Worm (Caenorhabditis elegans) whole organism, mixed stage, embryonic: ENCODE results near the gene C24H11.1.

Experiments
- blmp-1 ChIP-seq: fragments of 150-350 bp; optimal IDR thresholded peaks from 2 replicates; lab custom pipeline; 2014; ENCODE audit warnings: missing biosample characterization, missing genetic modification characterization
- cnd-1 ChIP-seq: fragments of 200-800 bp; sonication (Bioruptor generic); optimal IDR thresholded peaks from 2 replicates; lab custom pipeline; 2018; ENCODE audit warnings: mild to moderate bottlenecking, missing genetic modification characterization, missing compliant biosample characterization
- drap-1 ChIP-seq: fragments of 200-800 bp; sonication (Bioruptor generic); optimal IDR thresholded peaks from 3 replicates; lab custom pipeline; 2018; ENCODE audit warnings: mild to moderate bottlenecking, missing genetic modification characterization, missing compliant biosample characterization
- mep-1 ChIP-seq: fragments of 150-350 bp; optimal IDR thresholded peaks from 2 replicates; lab custom pipeline; 2017; ENCODE audit warnings: missing biosample characterization, missing genetic modification reagents, missing genetic modification characterization, inconsistent platforms
- nhr-76 ChIP-seq: sonication (generic microtip); optimal IDR thresholded peaks from 2 replicates; lab custom pipeline; 2017; ENCODE audit warnings: missing biosample characterization, missing genetic modification characterization
- unc-120 ChIP-seq: sonication (generic microtip); optimal IDR thresholded peaks from 2 replicates; lab custom pipeline; 2017; ENCODE audit warnings: missing genetic modification characterization, missing compliant biosample characterization; ENCODE audit not compliant: poor library complexity, severe bottlenecking
- unc-62 ChIP-seq: fragments of 150-350 bp; optimal IDR thresholded peaks from 2 replicates; lab custom pipeline; 2014; ENCODE audit warnings: missing biosample characterization, missing genetic modification reagents, missing genetic modification characterization

ce11 chrIII:11740868-11741267 lies 46.6 kb upstream of the C24H11.1 start:
- no peak for TF ChIP-seq nhr-76 (tag; lab: Kevin White, UChicago)
- TF ChIP-seq unc-120 (tag; lab: Kevin White, UChicago): no peak
- no peak for TF ChIP-seq unc-62 (GFP tag; lab: Kevin White, UChicago)
- no peak for TF ChIP-seq mep-1 (tag; lab: Kevin White, UChicago)
- TF ChIP-seq cnd-1 (tag; lab: Kevin White, UChicago): no peak
- no peak for TF ChIP-seq drap-1 (GFP tag; lab: Kevin White, UChicago)
- no peak for TF ChIP-seq blmp-1 (tag; lab: Kevin White, UChicago)
